Worm (Caenorhabditis elegans) whole organism, L4 larva: ENCODE data around the gene arid-1.

Source experiments
- F10B5.3 ChIP-seq: sonication (generic microtip); optimal IDR thresholded peaks from 2 replicates; lab custom pipeline; 2016; ENCODE audit warnings: mild to moderate bottlenecking, missing genetic modification characterization, missing compliant biosample characterization
- F26F4.8 ChIP-seq: fragments of 200-800 bp; sonication (Bioruptor generic); conservative IDR thresholded peaks from 2 replicates; pipeline ENCODE4 v1.3.6; 2022; ENCODE audit warnings: missing genetic modification characterization, missing compliant biosample characterization
- T20F7.1 ChIP-seq: fragments of 200-800 bp; sonication (Bioruptor generic); optimal IDR thresholded peaks from 2 replicates; lab custom pipeline; 2018; ENCODE audit warnings: mild to moderate bottlenecking, missing genetic modification characterization, missing compliant biosample characterization
- Y5F2A.4 ChIP-seq: fragments of 200-800 bp; sonication (Bioruptor generic); optimal IDR thresholded peaks from 2 replicates; lab custom pipeline; 2018; ENCODE audit warnings: mild to moderate bottlenecking, missing genetic modification characterization, missing compliant biosample characterization
- ZK337.2 ChIP-seq: fragments of 200-800 bp; sonication (Bioruptor generic); IDR thresholded peaks from 2 replicates; pipeline ENCODE4 v1.3.6; 2022; ENCODE audit warnings: missing genetic modification reagents, missing genetic modification characterization, missing compliant biosample characterization
- ama-1 ChIP-seq: fragments of 150-350 bp; optimal IDR thresholded peaks from 2 replicates; lab custom pipeline; 2014; ENCODE audit warnings: inconsistent platforms, mixed read lengths
- attf-4 ChIP-seq: sonication (generic microtip); optimal IDR thresholded peaks from 3 replicates; lab custom pipeline; 2017; ENCODE audit warnings: missing biosample characterization, missing genetic modification characterization
- ceh-28 ChIP-seq: fragments of 150-350 bp; optimal IDR thresholded peaks from 2 replicates; lab custom pipeline; 2014; ENCODE audit warnings: missing biosample characterization, missing genetic modification reagents, missing genetic modification characterization
- ceh-44 ChIP-seq: fragments of 200-800 bp; sonication (Bioruptor generic); IDR thresholded peaks from 2 replicates; pipeline ENCODE4 v1.3.6; 2022; ENCODE audit warnings: missing genetic modification reagents, missing genetic modification characterization, missing compliant biosample characterization
- ceh-82 ChIP-seq: sonication (generic microtip); optimal IDR thresholded peaks from 2 replicates; lab custom pipeline; 2017; ENCODE audit warnings: missing biosample characterization, missing genetic modification characterization
- daf-16 ChIP-seq, 3 experiments: sonication (generic microtip); optimal IDR thresholded peaks; 2 replicates each; lab custom pipeline; 2016 to 2017; ENCODE audit warnings: missing genetic modification characterization in 3 of 3, missing genetic modification reagents in 3 of 3, mild to moderate bottlenecking in 2 of 3, missing compliant biosample characterization in 2 of 3, missing biosample characterization in 1 of 3, moderate library complexity in 1 of 3
- dmd-6 ChIP-seq: fragments of 200-800 bp; sonication (Bioruptor generic); IDR thresholded peaks from 2 replicates; pipeline ENCODE4 v1.3.6; 2022; ENCODE audit warnings: missing genetic modification reagents, missing genetic modification characterization, missing compliant biosample characterization
- dmd-8 ChIP-seq: fragments of 200-800 bp; sonication (Bioruptor generic); IDR thresholded peaks from 2 replicates; pipeline ENCODE4 v1.3.6; 2022; ENCODE audit warnings: missing genetic modification characterization, missing compliant biosample characterization
- dpl-1 ChIP-seq: fragments of 150-350 bp; optimal IDR thresholded peaks from 2 replicates; lab custom pipeline; 2014; ENCODE audit warnings: missing biosample characterization, missing genetic modification reagents, missing genetic modification characterization
- dve-1 ChIP-seq: sonication (generic microtip); optimal IDR thresholded peaks from 2 replicates; lab custom pipeline; 2017; ENCODE audit warnings: antibody characterized with exemption, mild to moderate bottlenecking, missing genetic modification characterization, missing compliant biosample characterization; ENCODE audit not compliant: insufficient read depth
- egl-27 ChIP-seq: sonication (generic microtip); optimal IDR thresholded peaks from 3 replicates; lab custom pipeline; 2017; ENCODE audit warnings: missing biosample characterization, missing genetic modification reagents, missing genetic modification characterization
- egl-43 ChIP-seq: fragments of 200-800 bp; sonication (Bioruptor generic); IDR thresholded peaks from 2 replicates; pipeline ENCODE4 v1.3.6; 2022; ENCODE audit warnings: missing genetic modification reagents, missing genetic modification characterization, missing compliant biosample characterization
- gei-8 ChIP-seq: fragments of 200-800 bp; sonication (Bioruptor generic); optimal IDR thresholded peaks from 2 replicates; lab custom pipeline; 2018; ENCODE audit warnings: mild to moderate bottlenecking, missing genetic modification characterization, missing compliant biosample characterization
- hlh-11 ChIP-seq: fragments of 200-800 bp; sonication (Bioruptor generic); optimal IDR thresholded peaks from 2 replicates; lab custom pipeline; 2018; ENCODE audit warnings: mild to moderate bottlenecking, missing genetic modification characterization, missing compliant biosample characterization
- hlh-30 ChIP-seq: sonication (generic microtip); optimal IDR thresholded peaks from 2 replicates; lab custom pipeline; 2017; ENCODE audit warnings: antibody characterized with exemption, mild to moderate bottlenecking, missing genetic modification characterization, missing compliant biosample characterization; ENCODE audit not compliant: insufficient read depth
- hmg-1.1 ChIP-seq: fragments of 200-800 bp; sonication (Bioruptor generic); IDR thresholded peaks from 2 replicates; pipeline ENCODE4 v1.3.6; 2022; ENCODE audit warnings: missing genetic modification reagents, missing genetic modification characterization, missing compliant biosample characterization
- jun-1 ChIP-seq: fragments of 150-350 bp; optimal IDR thresholded peaks from 2 replicates; lab custom pipeline; 2014; ENCODE audit warnings: missing biosample characterization, missing genetic modification reagents, missing genetic modification characterization
- lim-7 ChIP-seq: fragments of 200-800 bp; sonication (Bioruptor generic); IDR thresholded peaks from 2 replicates; pipeline ENCODE4 v1.3.6; 2022; ENCODE audit warnings: missing genetic modification characterization, missing compliant biosample characterization
- lin-15B ChIP-seq: fragments of 150-350 bp; sonication (generic microtip); optimal IDR thresholded peaks from 3 replicates; lab custom pipeline; 2014; ENCODE audit warnings: missing biosample characterization, missing genetic modification characterization
- madf-9 ChIP-seq: fragments of 200-800 bp; sonication (Bioruptor generic); conservative IDR thresholded peaks from 2 replicates; pipeline ENCODE4 v1.3.6; 2022; ENCODE audit warnings: missing genetic modification reagents, missing genetic modification characterization, missing compliant biosample characterization
- mdl-1 ChIP-seq, 2 experiments: fragments of 150-350 bp in 1 of 2; sonication (generic microtip) in 1 of 2; optimal IDR thresholded peaks; 2 replicates each; lab custom pipeline; 2014 to 2017; ENCODE audit warnings: missing biosample characterization in 2 of 2, missing genetic modification characterization in 2 of 2
- mes-2 ChIP-seq: sonication (generic microtip); optimal IDR thresholded peaks from 2 replicates; lab custom pipeline; 2016; ENCODE audit warnings: missing genotype, mild to moderate bottlenecking, missing genetic modification characterization, missing compliant biosample characterization; ENCODE audit not compliant: poor library complexity, severe bottlenecking
- mxl-2 ChIP-seq: fragments of 200-800 bp; sonication (Bioruptor generic); conservative IDR thresholded peaks from 2 replicates; pipeline ENCODE4 v1.3.6; 2022; ENCODE audit warnings: missing genetic modification reagents, missing genetic modification characterization, missing compliant biosample characterization
- mxl-3 ChIP-seq: fragments of 200-800 bp; sonication (Bioruptor generic); optimal IDR thresholded peaks from 2 replicates; lab custom pipeline; 2018; ENCODE audit warnings: mild to moderate bottlenecking, missing genetic modification characterization, missing compliant biosample characterization
- nhr-10 ChIP-seq: fragments of 150-350 bp; optimal IDR thresholded peaks from 2 replicates; lab custom pipeline; 2014; ENCODE audit warnings: missing biosample characterization, missing genetic modification characterization
- nhr-102 ChIP-seq: sonication (generic microtip); optimal IDR thresholded peaks from 2 replicates; lab custom pipeline; 2016; ENCODE audit warnings: mild to moderate bottlenecking, missing genetic modification characterization, moderate library complexity, missing compliant biosample characterization
- nhr-111 ChIP-seq: fragments of 200-800 bp; sonication (Bioruptor generic); optimal IDR thresholded peaks from 2 replicates; lab custom pipeline; 2018; ENCODE audit warnings: mild to moderate bottlenecking, missing genetic modification characterization, missing compliant biosample characterization
- nhr-28 ChIP-seq: fragments of 150-350 bp; optimal IDR thresholded peaks from 2 replicates; lab custom pipeline; 2014; ENCODE audit warnings: missing biosample characterization, missing genetic modification characterization
- nhr-41 ChIP-seq: fragments of 200-800 bp; sonication (Bioruptor generic); IDR thresholded peaks from 2 replicates; pipeline ENCODE4 v1.3.6; 2022; ENCODE audit warnings: missing genetic modification reagents, missing genetic modification characterization, missing compliant biosample characterization
- nhr-48 ChIP-seq: sonication (generic microtip); optimal IDR thresholded peaks from 2 replicates; lab custom pipeline; 2016; ENCODE audit warnings: mild to moderate bottlenecking, missing genetic modification characterization, missing compliant biosample characterization
- nhr-77 ChIP-seq: fragments of 150-350 bp; optimal IDR thresholded peaks from 2 replicates; lab custom pipeline; 2014; ENCODE audit warnings: missing biosample characterization, missing genetic modification characterization
- pqm-1 ChIP-seq: sonication (generic microtip); optimal IDR thresholded peaks from 2 replicates; lab custom pipeline; 2017; ENCODE audit warnings: missing biosample characterization, missing genetic modification characterization
- rbr-2 ChIP-seq: sonication (generic microtip); optimal IDR thresholded peaks from 2 replicates; lab custom pipeline; 2016; ENCODE audit warnings: missing genotype, missing genetic modification characterization, missing compliant biosample characterization
- saeg-2 ChIP-seq: fragments of 200-800 bp; sonication (Bioruptor generic); IDR thresholded peaks from 2 replicates; pipeline ENCODE4 v1.3.6; 2022; ENCODE audit warnings: missing genetic modification reagents, missing genetic modification characterization, missing compliant biosample characterization
- sdz-12 ChIP-seq: fragments of 200-800 bp; sonication (Bioruptor generic); optimal IDR thresholded peaks from 2 replicates; lab custom pipeline; 2018; ENCODE audit warnings: mild to moderate bottlenecking, missing genetic modification characterization, missing compliant biosample characterization
- set-16 ChIP-seq: fragments of 200-800 bp; sonication (Bioruptor generic); IDR thresholded peaks from 2 replicates; pipeline ENCODE4 v1.3.6; 2022; ENCODE audit warnings: missing genetic modification reagents, missing genetic modification characterization, missing compliant biosample characterization
- tra-1 ChIP-seq: fragments of 200-800 bp; sonication (Bioruptor generic); IDR thresholded peaks from 2 replicates; pipeline ENCODE4 v1.3.6; 2022; ENCODE audit warnings: missing genetic modification reagents, missing genetic modification characterization, missing compliant biosample characterization
- unc-130 ChIP-seq: sonication (generic microtip); optimal IDR thresholded peaks from 2 replicates; lab custom pipeline; 2016; ENCODE audit warnings: missing genetic modification reagents, missing genetic modification characterization, missing compliant biosample characterization
- zfp-3 ChIP-seq: fragments of 200-800 bp; sonication (Bioruptor generic); conservative IDR thresholded peaks from 2 replicates; pipeline ENCODE4 v1.3.6; 2022; ENCODE audit warnings: missing genetic modification reagents, missing genetic modification characterization, missing compliant biosample characterization

arid-1 gene

DNA sequence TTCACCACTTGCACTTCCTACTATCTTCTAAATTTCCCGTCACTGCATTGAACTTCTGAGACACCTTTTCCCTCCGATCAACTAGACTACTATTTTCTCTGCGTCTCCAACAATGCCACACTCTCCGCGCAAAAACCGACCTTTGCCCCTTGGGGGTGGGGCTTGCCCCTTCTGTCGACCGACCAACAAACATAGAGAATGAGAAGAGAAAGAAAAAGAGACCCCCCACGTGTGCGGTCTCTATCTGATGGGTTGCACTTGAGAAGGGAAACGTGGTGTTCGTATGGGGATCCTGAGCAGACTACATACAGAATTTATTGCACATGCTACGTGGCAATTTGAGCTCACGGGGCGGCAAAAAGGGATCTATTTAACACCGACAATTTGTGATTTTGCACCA, 30.8 kb upstream of the arid-1 start:
- no peak for TF ChIP-seq set-16
- TF ChIP-seq tra-1 (GFP tag; lab: Robert Waterston, UW), result no peak
- no peak for TF ChIP-seq attf-4 (tag; lab: Kevin White, UChicago)
- no peak for TF ChIP-seq daf-16 (GFP tag; optimal IDR thresholded peaks at IDR 0.05; lab: Kevin White, UChicago)
- peak; percentile 38 for TF ChIP-seq daf-16 (tag; optimal IDR thresholded peaks at IDR 0.05; lab: Kevin White, UChicago)
- peak; percentile 80 to 95 for TF ChIP-seq mdl-1 (tag; optimal IDR thresholded peaks at IDR 0.05; lab: Kevin White, UChicago)
- TF ChIP-seq sdz-12 (GFP tag; lab: Kevin White, UChicago), result no peak
- TF ChIP-seq T20F7.1 (GFP tag; lab: Kevin White, UChicago), result no peak
- peak; percentile 16 for TF ChIP-seq dpl-1 (GFP tag; lab: Kevin White, UChicago)
- peak; percentile 42 for TF ChIP-seq dve-1 (tag; lab: Kevin White, UChicago)
- TF ChIP-seq jun-1, result no peak
- TF ChIP-seq egl-43, result 0 out of 2 replicates have a peak, but pooled peaks have one; percentile 57
- no peak for TF ChIP-seq saeg-2 (GFP tag; lab: Robert Waterston, UW)
- TF ChIP-seq dmd-6 (GFP tag; lab: Robert Waterston, UW), result peak; percentile 29
- no peak for TF ChIP-seq rbr-2 (tag; lab: Kevin White, UChicago)
- no peak for TF ChIP-seq ceh-44 (GFP tag; lab: Robert Waterston, UW)
- peak; percentile 90 for TF ChIP-seq mxl-3 (GFP tag; lab: Kevin White, UChicago)
- TF ChIP-seq ceh-28 (tag; lab: Kevin White, UChicago), result no peak
- TF ChIP-seq egl-27 (tag; lab: Kevin White, UChicago), result no peak
- TF ChIP-seq nhr-111, result no peak
- TF ChIP-seq madf-9, result no peak
- no peak for TF ChIP-seq lim-7 (GFP tag; lab: Robert Waterston, UW)
- TF ChIP-seq unc-130 (GFP tag; lab: Kevin White, UChicago), result no peak
- no peak for TF ChIP-seq ama-1
- TF ChIP-seq hmg-1.1 (GFP tag; lab: Robert Waterston, UW), result peak; percentile 53
- no peak for TF ChIP-seq lin-15B (tag; lab: Kevin White, UChicago)
- no peak for TF ChIP-seq F26F4.8 (GFP tag; lab: Robert Waterston, UW)
- TF ChIP-seq nhr-48 (tag; lab: Kevin White, UChicago), result peak; percentile 40
- no peak for TF ChIP-seq ZK337.2 (GFP tag; lab: Robert Waterston, UW)
- peak; percentile 43 for TF ChIP-seq hlh-11 (tag; lab: Kevin White, UChicago)
- TF ChIP-seq nhr-28 (tag; lab: Kevin White, UChicago), result peak; percentile 68
- peak; percentile 60 for TF ChIP-seq hlh-30 (tag; lab: Kevin White, UChicago)
- TF ChIP-seq nhr-77 (tag; lab: Kevin White, UChicago), result no peak
- TF ChIP-seq nhr-41, result no peak
- 0 out of 2 replicates have a peak, but pooled peaks have one; percentile 22 for TF ChIP-seq mxl-2 (GFP tag; lab: Robert Waterston, UW)
- no peak for TF ChIP-seq nhr-10 (tag; lab: Kevin White, UChicago)
- TF ChIP-seq gei-8 (GFP tag; lab: Kevin White, UChicago), result no peak
- TF ChIP-seq dmd-8, result no peak
- no peak for TF ChIP-seq zfp-3 (GFP tag; lab: Robert Waterston, UW)
- TF ChIP-seq pqm-1 (tag; lab: Kevin White, UChicago), result peak; percentile 20
- TF ChIP-seq F10B5.3 (tag; lab: Kevin White, UChicago), result no peak
- TF ChIP-seq ceh-82 (tag; lab: Kevin White, UChicago), result no peak
- TF ChIP-seq Y5F2A.4 (GFP tag; lab: Kevin White, UChicago), result no peak
- no peak for TF ChIP-seq nhr-102 (tag; lab: Kevin White, UChicago)
- TF ChIP-seq mes-2 (tag; lab: Kevin White, UChicago), result peak; percentile 43
